ENCODE assay signal across 5 worm cellular contexts in the genomic region with DNA sequence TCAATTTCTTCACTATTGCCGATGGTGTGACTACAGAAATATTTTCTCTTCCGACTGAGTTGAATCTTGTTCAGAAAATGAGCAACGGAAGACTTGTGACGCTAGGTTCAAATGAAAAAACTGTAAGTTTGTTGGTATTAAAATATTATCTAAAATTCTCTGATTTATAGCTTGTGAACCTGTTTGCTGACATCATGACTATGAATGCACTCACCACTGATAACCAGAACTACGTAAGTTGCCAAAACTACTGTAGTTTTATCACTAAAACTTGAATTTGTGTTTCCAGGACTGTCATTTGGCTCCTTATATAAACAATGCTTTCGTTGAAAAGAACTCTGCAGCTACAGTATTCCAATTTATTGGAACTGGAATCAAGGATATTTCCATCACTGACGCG.
TF ChIP-seq lines count a peak whose summit lies in the region.

No protein-coding gene starts in this region.

TF ChIP-seq in whole organism, L1 larva, 84 proteins besides CTCF, POLR2A, EP300 and RAD21:
- no peak for TF ChIP-seq nhr-28 (tag; optimal IDR thresholded peaks at IDR 0.05; lab: Kevin White, UChicago)
- peak; percentile 10 for TF ChIP-seq elt-2 (tag; optimal IDR thresholded peaks at IDR 0.05; lab: Kevin White, UChicago)
- TF ChIP-seq lin-13 (GFP tag; optimal IDR thresholded peaks at IDR 0.05; lab: Kevin White, UChicago) = no peak
- TF ChIP-seq blmp-1 (tag; optimal IDR thresholded peaks at IDR 0.05; lab: Kevin White, UChicago) = no peak
- no peak for TF ChIP-seq snu-23 (GFP tag; optimal IDR thresholded peaks at IDR 0.05; lab: Kevin White, UChicago)
- TF ChIP-seq lin-35 (GFP tag; optimal IDR thresholded peaks at IDR 0.05; lab: Kevin White, UChicago) = no peak

TF ChIP-seq in whole organism, L2 larva, 48 proteins besides CTCF, POLR2A, EP300 and RAD21:
- TF ChIP-seq C34F6.9 (tag; optimal IDR thresholded peaks at IDR 0.05; lab: Kevin White, UChicago) (no peak), sma-9 (GFP tag; optimal IDR thresholded peaks at IDR 0.05; lab: Kevin White, UChicago) (peak; percentile 37), sma-9 (tag; optimal IDR thresholded peaks at IDR 0.05; lab: Kevin White, UChicago) (no peak), fos-1 (tag; optimal IDR thresholded peaks at IDR 0.05; lab: Kevin White, UChicago) (peak; percentile 60)
TF ChIP-seq in whole organism, L2 larva: peak in this region for 2.

TF ChIP-seq in whole organism, L3 larva, 47 proteins besides CTCF, POLR2A, EP300 and RAD21:
- TF ChIP-seq jun-1 (tag; optimal IDR thresholded peaks at IDR 0.05; lab: Kevin White, UChicago) (no peak), pqm-1 (tag; optimal IDR thresholded peaks at IDR 0.05; lab: Kevin White, UChicago) (peak; percentile 33), nhr-25 (tag; optimal IDR thresholded peaks at IDR 0.05; lab: Kevin White, UChicago) (no peak), zag-1 (tag; optimal IDR thresholded peaks at IDR 0.05; lab: Kevin White, UChicago) (no peak), ztf-4 (tag; optimal IDR thresholded peaks at IDR 0.05; lab: Kevin White, UChicago) (no peak), egl-27 (tag; optimal IDR thresholded peaks at IDR 0.05; lab: Kevin White, UChicago) (no peak), ama-1 (optimal IDR thresholded peaks at IDR 0.05; lab: Kevin White, UChicago) (no peak), ztf-11 (tag; optimal IDR thresholded peaks at IDR 0.05; lab: Kevin White, UChicago) (no peak), elt-1 (tag; optimal IDR thresholded peaks at IDR 0.05; lab: Kevin White, UChicago) (no peak), elt-2 (tag; optimal IDR thresholded peaks at IDR 0.05; lab: Kevin White, UChicago) (peak; percentile 53)

TF ChIP-seq in whole organism, L4 larva, 104 proteins besides CTCF, POLR2A, EP300 and RAD21:
- TF ChIP-seq R02D3.7 (tag; optimal IDR thresholded peaks at IDR 0.05; lab: Kevin White, UChicago) = no peak
- TF ChIP-seq dmd-8 (GFP tag; IDR thresholded peaks at IDR 0.05; lab: Robert Waterston, UW) = no peak
- peak; percentile 46 for TF ChIP-seq nhr-28 (tag; optimal IDR thresholded peaks at IDR 0.05; lab: Kevin White, UChicago)
- TF ChIP-seq dmd-6 (GFP tag; IDR thresholded peaks at IDR 0.05; lab: Robert Waterston, UW) = peak; percentile 52
- TF ChIP-seq ZK337.2 (GFP tag; IDR thresholded peaks at IDR 0.05; lab: Robert Waterston, UW) = no peak
- peak; percentile 5 for TF ChIP-seq hlh-11 (tag; optimal IDR thresholded peaks at IDR 0.05; lab: Kevin White, UChicago)
- peak; percentile 46 for TF ChIP-seq pqm-1 (tag; optimal IDR thresholded peaks at IDR 0.05; lab: Kevin White, UChicago)
- no peak for TF ChIP-seq nhr-10 (tag; optimal IDR thresholded peaks at IDR 0.05; lab: Kevin White, UChicago)

TF ChIP-seq in whole organism, young adult, 124 proteins besides CTCF, POLR2A, EP300 and RAD21:
- TF ChIP-seq nhr-80 (tag; optimal IDR thresholded peaks at IDR 0.05; lab: Kevin White, UChicago) (peak; percentile 48), madf-6 (GFP tag; IDR thresholded peaks at IDR 0.05; lab: Robert Waterston, UW) (no peak)
